Worm (Caenorhabditis elegans) whole organism, midembryonic: ENCODE data around the gene srw-48.

Experiments used
- T22C8.4 ChIP-seq: fragments of 200-800 bp; sonication (Bioruptor generic); IDR thresholded peaks from 2 replicates; pipeline ENCODE4 v1.3.6; 2022; ENCODE audit warnings: missing genetic modification characterization, missing compliant biosample characterization
- flt-1 ChIP-seq: fragments of 200-800 bp; sonication (Bioruptor generic); IDR thresholded peaks from 2 replicates; pipeline ENCODE4 v1.3.6; 2022; ENCODE audit warnings: missing genetic modification characterization, missing compliant biosample characterization
- ref-1 ChIP-seq: fragments of 200-800 bp; sonication (Bioruptor generic); conservative IDR thresholded peaks from 2 replicates; pipeline ENCODE4 v1.3.6; 2022; ENCODE audit warnings: missing genetic modification reagents, missing genetic modification characterization, missing compliant biosample characterization

DNA sequence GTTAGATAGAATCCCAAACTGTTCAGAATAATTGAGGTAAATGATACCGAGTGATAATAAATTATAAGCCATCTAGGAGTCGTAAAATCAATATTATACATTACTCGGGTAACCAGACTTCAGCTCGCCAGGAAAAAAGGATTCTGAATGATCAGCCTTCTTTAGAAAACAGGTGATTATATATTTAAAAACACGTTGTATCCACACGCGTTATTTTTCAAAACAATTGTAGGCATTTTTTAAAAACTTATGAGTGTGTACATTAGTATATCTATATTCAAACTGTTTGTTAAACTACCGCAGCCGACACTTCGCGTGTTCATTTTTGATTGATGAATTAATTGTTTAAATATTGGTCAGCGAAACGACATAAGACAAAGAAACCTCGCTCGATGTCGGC is 32.5 kb upstream of the srw-48 start, which contains the start of gene sri-65:
- TF ChIP-seq T22C8.4 (GFP tag; lab: Robert Waterston, UW) (no peak), flt-1 (GFP tag; lab: Robert Waterston, UW) (no peak), ref-1 (GFP tag; lab: Robert Waterston, UW) (no peak)
